Fruit fly (Drosophila melanogaster): ENCODE results near the gene CG2201.

CG2201 gene

DNA sequence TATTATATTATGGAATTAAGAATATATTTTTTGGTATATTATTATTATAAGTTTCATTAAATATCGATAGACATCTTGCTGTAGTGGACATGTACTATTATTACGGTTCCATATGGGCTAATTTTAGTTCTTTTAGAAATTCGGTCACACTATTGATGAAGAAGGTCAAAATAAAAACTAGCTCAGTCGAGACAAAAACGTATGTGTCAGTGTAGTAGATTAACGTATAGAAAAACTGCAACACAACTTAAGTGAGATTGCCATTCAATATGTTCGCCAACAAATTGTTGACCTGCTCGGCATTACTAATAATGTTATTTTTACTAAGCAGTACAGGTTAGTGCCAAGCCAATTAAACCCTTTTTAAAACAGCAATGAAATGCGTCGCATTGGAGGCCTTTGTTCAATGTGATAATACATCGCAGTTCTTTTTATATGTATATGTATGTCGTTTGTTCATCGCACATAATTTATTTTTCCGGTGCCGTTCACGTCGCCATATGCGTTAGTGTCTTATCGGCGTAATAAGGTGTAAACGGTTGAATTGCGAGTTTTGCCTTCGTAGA is 50.6 kb downstream of the CG2201 start, which contains the start of gene Lamp1 (continued):
- TF ChIP-seq CG7839 (tag; optimal IDR thresholded peaks at IDR 0.05) (peak; percentile 37), CG1603 (tag; optimal IDR thresholded peaks at IDR 0.05) (peak; percentile 74), CG9817 (tag; optimal IDR thresholded peaks at IDR 0.05) (peak; percentile 37), CG9437 (GFP tag; optimal IDR thresholded peaks at IDR 0.05) (peak; percentile 31), vvl (GFP tag; IDR thresholded peaks at IDR 0.05) (0 out of 2 replicates have a peak, but pooled peaks have one; percentile 14), Hmr (GFP tag; optimal IDR thresholded peaks at IDR 0.05) (peak; percentile 19), Stat92E (GFP tag; optimal IDR thresholded peaks at IDR 0.05) (peak in 1 of 3 experiments; percentile 20), CG31441 (GFP tag; IDR thresholded peaks at IDR 0.05) (peak; percentile 62), amos (GFP tag; IDR thresholded peaks at IDR 0.05; ENCODE audit: partially characterized antibody) (peak; percentile 57), nau (GFP tag; optimal IDR thresholded peaks at IDR 0.05) (peak; percentile 14), CG7271 (tag; optimal IDR thresholded peaks at IDR 0.05) (peak; percentile 4), CG18262 (tag; optimal IDR thresholded peaks at IDR 0.05) (peak; percentile 52), CG13424 (tag; optimal IDR thresholded peaks at IDR 0.05) (peak; percentile 44), CG8924 (tag; optimal IDR thresholded peaks at IDR 0.05) (peak; percentile 46), disco-r (GFP tag; optimal IDR thresholded peaks at IDR 0.05) (no peak), Dek (tag; optimal IDR thresholded peaks at IDR 0.05) (peak; percentile 34), chm (GFP tag; IDR thresholded peaks at IDR 0.05) (peak; percentile 56; the same call in 1 of the 2 replicates), gfzf (GFP tag; optimal IDR thresholded peaks at IDR 0.05) (peak; percentile 59), Doc3 (GFP tag; IDR thresholded peaks at IDR 0.05; ENCODE audit: partially characterized antibody) (no peak), odd (GFP tag; optimal IDR thresholded peaks at IDR 0.05) (no peak), CG11398 (GFP tag; optimal IDR thresholded peaks at IDR 0.05) (no peak), ssp (GFP tag; IDR thresholded peaks at IDR 0.05) (peak; percentile 99), CG17802 (tag; optimal IDR thresholded peaks at IDR 0.05) (peak; percentile 91), pzg (GFP tag; optimal IDR thresholded peaks at IDR 0.05) (peak; percentile 51), CG4617 (GFP tag; optimal IDR thresholded peaks at IDR 0.05; ENCODE audit: borderline replicate concordance) (peak; percentile 68), fd96Cb (tag; optimal IDR thresholded peaks at IDR 0.05) (peak; percentile 10), bsh (GFP tag; optimal IDR thresholded peaks at IDR 0.05) (peak in 1 of 2 experiments; percentile 22), YL-1 (GFP tag; optimal IDR thresholded peaks at IDR 0.05) (peak; percentile 77), gce (GFP tag; IDR thresholded peaks at IDR 0.05) (no peak), CG31365 (tag; optimal IDR thresholded peaks at IDR 0.05) (no peak), Kr (GFP tag; optimal IDR thresholded peaks at IDR 0.05) (peak; percentile 79), sug (tag; optimal IDR thresholded peaks at IDR 0.05) (peak; percentile 3), Sox102F (GFP tag; optimal IDR thresholded peaks at IDR 0.05) (peak; percentile 32), CG8765 (GFP tag; IDR thresholded peaks at IDR 0.05) (no peak), C15 (GFP tag; IDR thresholded peaks at IDR 0.05) (no peak), BEAF-32 (GFP tag; optimal IDR thresholded peaks at IDR 0.05) (peak; percentile 60), CG8290 (GFP tag; optimal IDR thresholded peaks at IDR 0.05) (peak; percentile 56), CG8290 (tag; optimal IDR thresholded peaks at IDR 0.05) (peak in 1 of 2 experiments; percentile 34), Hr51 (GFP tag; optimal IDR thresholded peaks at IDR 0.05) (peak in 1 of 2 experiments; percentile 18), CG34422 (GFP tag; IDR thresholded peaks at IDR 0.05) (no peak; the same call in 2 of the 3 replicates), Ada2b (GFP tag; IDR thresholded peaks at IDR 0.05) (no peak), CG33213 (GFP tag; optimal IDR thresholded peaks at IDR 0.05) (peak; percentile 50), twi (tag; optimal IDR thresholded peaks at IDR 0.05) (peak; percentile 29), sens (GFP tag) (peak; percentile 88), lab (GFP tag; optimal IDR thresholded peaks at IDR 0.05) (peak; percentile 51), eve (GFP tag; optimal IDR thresholded peaks at IDR 0.05) (peak in 1 of 2 experiments; percentile 81), Ssrp (tag; optimal IDR thresholded peaks at IDR 0.05) (peak; percentile 56), CG15269 (tag; optimal IDR thresholded peaks at IDR 0.05) (peak; percentile 7)

Data from whole organism, embryonic.